Fruit fly (Drosophila melanogaster) whole organism, prepupa: ENCODE results near the gene RpL24-like.

Experiments used
- CG10631 ChIP-seq: fragments of 200-800 bp; sonication (Bioruptor generic); optimal IDR thresholded peaks from 2 replicates; lab custom pipeline; 2016; ENCODE audit warnings: missing biosample characterization, missing genetic modification characterization
- CG11902 ChIP-seq: fragments of 200-800 bp; sonication (Bioruptor generic); optimal IDR thresholded peaks from 3 replicates; lab custom pipeline; 2016; ENCODE audit warnings: missing biosample characterization, missing genetic modification characterization
- CG8119 ChIP-seq: fragments of 200-800 bp; sonication (Bioruptor generic); IDR thresholded peaks from 3 replicates; pipeline ENCODE4 v1.3.6; 2022; ENCODE audit warnings: missing biosample characterization, missing genetic modification characterization
- Eip75B ChIP-seq: fragments of 200-800 bp; sonication (Bioruptor generic); optimal IDR thresholded peaks from 3 replicates; lab custom pipeline; 2016; ENCODE audit warnings: missing biosample characterization, missing genetic modification characterization
- Ets96B ChIP-seq: fragments of 200-800 bp; optimal IDR thresholded peaks from 2 replicates; lab custom pipeline; 2019; ENCODE audit warnings: missing biosample characterization, mild to moderate bottlenecking, missing genetic modification characterization, moderate library complexity
- Gug ChIP-seq: fragments of 200-800 bp; sonication (Bioruptor generic); IDR thresholded peaks from 2 replicates; pipeline ENCODE4 v1.3.6; 2022; ENCODE audit warnings: missing biosample characterization, missing genetic modification characterization
- Lpt ChIP-seq: fragments of 200-800 bp; sonication (Bioruptor generic); optimal IDR thresholded peaks from 3 replicates; lab custom pipeline; 2016; ENCODE audit warnings: missing biosample characterization, missing genetic modification characterization
- OdsH ChIP-seq: fragments of 200-800 bp; sonication (Bioruptor generic); optimal IDR thresholded peaks from 3 replicates; lab custom pipeline; 2016; ENCODE audit warnings: missing biosample characterization, missing genetic modification characterization
- acj6 ChIP-seq: fragments of 200-800 bp; sonication (Bioruptor generic); optimal IDR thresholded peaks from 3 replicates; lab custom pipeline; 2016; ENCODE audit warnings: missing biosample characterization, missing genetic modification characterization
- dsx ChIP-seq: fragments of 200-800 bp; optimal IDR thresholded peaks from 3 replicates; lab custom pipeline; 2019; ENCODE audit warnings: missing biosample characterization, mild to moderate bottlenecking, missing genetic modification characterization, moderate library complexity; ENCODE audit not compliant: poor library complexity, severe bottlenecking
- eg ChIP-seq: fragments of 200-800 bp; sonication (Bioruptor generic); IDR thresholded peaks from 3 replicates; pipeline ENCODE4 v1.3.6; 2022; ENCODE audit warnings: missing biosample characterization, missing genetic modification characterization
- net ChIP-seq: fragments of 200-800 bp; sonication (Bioruptor generic); optimal IDR thresholded peaks from 3 replicates; lab custom pipeline; 2016; ENCODE audit warnings: missing biosample characterization, missing genetic modification characterization
- salr ChIP-seq, 2 experiments: fragments of 200-800 bp; sonication (Bioruptor generic); optimal IDR thresholded peaks; 3 replicates each; lab custom pipeline; 2016 to 2018; ENCODE audit warnings: missing biosample characterization in 2 of 2, missing genetic modification characterization in 2 of 2, mild to moderate bottlenecking in 1 of 2

DNA sequence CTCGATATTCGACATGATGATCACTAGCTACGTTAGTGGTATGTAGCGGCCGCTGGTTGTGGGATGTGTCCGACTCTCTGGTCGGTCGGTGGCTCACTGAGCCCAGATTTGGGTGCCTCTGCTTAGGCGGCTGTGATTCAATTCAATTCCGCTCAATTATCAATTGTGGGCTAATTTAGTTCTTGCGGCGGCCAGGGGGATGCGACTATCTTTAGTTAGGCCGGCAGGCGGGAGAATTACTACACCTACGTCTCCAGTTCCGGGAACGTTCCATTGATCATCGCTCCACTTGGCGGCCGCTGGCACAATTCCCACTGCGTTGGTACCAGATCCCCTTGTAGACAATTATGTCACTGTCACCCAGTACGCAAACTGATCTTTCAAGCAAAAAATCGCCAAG, 12.8 kb downstream of the RpL24-like start, which contains the start of the genes bumpel and CG45676:
- TF ChIP-seq CG11902 (no peak), CG10631 (no peak), OdsH (GFP tag; lab: Kevin White, UChicago) (no peak), net (GFP tag; lab: Kevin White, UChicago) (no peak), Lpt (GFP tag; lab: Kevin White, UChicago) (no peak), Ets96B (tag; lab: Kevin White, UChicago) (no peak), acj6 (GFP tag; lab: Kevin White, UChicago) (no peak), eg (no peak), salr (GFP tag; optimal IDR thresholded peaks at IDR 0.05; lab: Kevin White, UChicago) (no peak), Gug (GFP tag; lab: Robert Waterston, UW) (no peak), Eip75B (GFP tag; lab: Kevin White, UChicago) (no peak), CG8119 (GFP tag; lab: Robert Waterston, UW) (no peak), dsx (GFP tag; lab: Kevin White, UChicago) (no peak)
